Worm (Caenorhabditis elegans) whole organism, L4 larva: ENCODE data around the gene C14A4.6.

Source experiments
- D1046.2 ChIP-seq: fragments of 200-800 bp; sonication (Bioruptor generic); IDR thresholded peaks from 2 replicates; pipeline ENCODE4 v1.3.6; 2022; ENCODE audit warnings: missing genetic modification characterization, missing compliant biosample characterization
- ZK337.2 ChIP-seq: fragments of 200-800 bp; sonication (Bioruptor generic); IDR thresholded peaks from 2 replicates; pipeline ENCODE4 v1.3.6; 2022; ENCODE audit warnings: missing genetic modification reagents, missing genetic modification characterization, missing compliant biosample characterization
- ceh-28 ChIP-seq: fragments of 150-350 bp; optimal IDR thresholded peaks from 2 replicates; lab custom pipeline; 2014; ENCODE audit warnings: missing biosample characterization, missing genetic modification reagents, missing genetic modification characterization
- dmd-6 ChIP-seq: fragments of 200-800 bp; sonication (Bioruptor generic); IDR thresholded peaks from 2 replicates; pipeline ENCODE4 v1.3.6; 2022; ENCODE audit warnings: missing genetic modification reagents, missing genetic modification characterization, missing compliant biosample characterization
- dve-1 ChIP-seq: sonication (generic microtip); optimal IDR thresholded peaks from 2 replicates; lab custom pipeline; 2017; ENCODE audit warnings: antibody characterized with exemption, mild to moderate bottlenecking, missing genetic modification characterization, missing compliant biosample characterization; ENCODE audit not compliant: insufficient read depth
- hif-1 ChIP-seq, 2 experiments: sonication (generic microtip); optimal IDR thresholded peaks; 2 replicates each; lab custom pipeline; 2016 to 2017; ENCODE audit warnings: missing compliant biosample characterization in 2 of 2, missing genetic modification characterization in 2 of 2, missing genetic modification reagents in 2 of 2, missing genotype in 2 of 2, mild to moderate bottlenecking in 1 of 2
- mdl-1 ChIP-seq, 2 experiments: fragments of 150-350 bp in 1 of 2; sonication (generic microtip) in 1 of 2; optimal IDR thresholded peaks; 2 replicates each; lab custom pipeline; 2014 to 2017; ENCODE audit warnings: missing biosample characterization in 2 of 2, missing genetic modification characterization in 2 of 2
- nhr-237 ChIP-seq: sonication (generic microtip); optimal IDR thresholded peaks from 2 replicates; lab custom pipeline; 2017; ENCODE audit warnings: missing biosample characterization, missing genetic modification characterization
- pha-4 ChIP-seq, 2 experiments: fragments of 150-350 bp in 1 of 2; fragments of 200-800 bp in 1 of 2; sonication (Bioruptor generic) in 1 of 2; IDR thresholded peaks in 1 of 2; optimal IDR thresholded peaks in 1 of 2; 2 replicates each; pipeline versions ENCODE4 v1.3.6 to Lab custom; 2014 to 2022; ENCODE audit warnings: missing genetic modification characterization in 2 of 2, missing genetic modification reagents in 2 of 2, missing biosample characterization in 1 of 2, missing compliant biosample characterization in 1 of 2
- pqm-1 ChIP-seq: sonication (generic microtip); optimal IDR thresholded peaks from 2 replicates; lab custom pipeline; 2017; ENCODE audit warnings: missing biosample characterization, missing genetic modification characterization
- sdz-12 ChIP-seq: fragments of 200-800 bp; sonication (Bioruptor generic); optimal IDR thresholded peaks from 2 replicates; lab custom pipeline; 2018; ENCODE audit warnings: mild to moderate bottlenecking, missing genetic modification characterization, missing compliant biosample characterization
- unc-39 ChIP-seq: sonication (generic microtip); optimal IDR thresholded peaks from 2 replicates; lab custom pipeline; 2017; ENCODE audit warnings: missing biosample characterization, missing genetic modification characterization
- unc-62 ChIP-seq, 3 experiments: fragments of 150-350 bp in 1 of 3; sonication (generic microtip); optimal IDR thresholded peaks in 2 of 3; peaks in 1 of 3; 1 replicate in 1 of 3; 2 replicates in 2 of 3; lab custom pipeline; 2014 to 2017; ENCODE audit warnings: missing biosample characterization in 3 of 3, missing genetic modification characterization in 3 of 3, missing genetic modification reagents in 3 of 3, missing genotype in 1 of 3

- TF ChIP-seq unc-39: no peak
- peak in 1 of 2 experiments; percentile 3 for TF ChIP-seq mdl-1 (tag; optimal IDR thresholded peaks at IDR 0.05; lab: Kevin White, UChicago)
- TF ChIP-seq hif-1 (tag; optimal IDR thresholded peaks at IDR 0.05; lab: Kevin White, UChicago): no peak
- no peak for TF ChIP-seq pqm-1
- no peak for TF ChIP-seq dve-1
- TF ChIP-seq D1046.2: no peak
- TF ChIP-seq pha-4 (GFP tag; IDR thresholded peaks at IDR 0.05; lab: Robert Waterston, UW): no peak
- no peak for TF ChIP-seq pha-4 (tag; optimal IDR thresholded peaks at IDR 0.05; lab: Kevin White, UChicago)
- TF ChIP-seq ZK337.2 (GFP tag; lab: Robert Waterston, UW): no peak
- TF ChIP-seq nhr-237 (tag; lab: Kevin White, UChicago): no peak
- no peak for TF ChIP-seq ceh-28 (tag; lab: Kevin White, UChicago)
- TF ChIP-seq unc-62 (GFP tag; optimal IDR thresholded peaks at IDR 0.05 in 1 of 2; lab: Kevin White, UChicago): no peak
- TF ChIP-seq unc-62 (tag; optimal IDR thresholded peaks at IDR 0.05; lab: Kevin White, UChicago): no peak
- TF ChIP-seq dmd-6 (GFP tag; lab: Robert Waterston, UW): no peak
- TF ChIP-seq sdz-12 (GFP tag; lab: Kevin White, UChicago): no peak
These were observed 36.2 kb downstream of the C14A4.6 start for ce11 chrII:10558345-10558744.
